Worm (Caenorhabditis elegans) whole organism, L1 larva: ENCODE results near the gene vps-53.

ENCODE experiments used
- C04F5.9 ChIP-seq: sonication (generic microtip); optimal IDR thresholded peaks from 2 replicates; lab custom pipeline; 2016; ENCODE audit warnings: missing genetic modification characterization, missing compliant biosample characterization
- Y116A8C.19 ChIP-seq: sonication (generic microtip); optimal IDR thresholded peaks from 2 replicates; lab custom pipeline; 2016; ENCODE audit warnings: missing compliant biosample characterization, missing genetic modification characterization, borderline replicate concordance
- aha-1 ChIP-seq: fragments of 150-350 bp; optimal IDR thresholded peaks from 2 replicates; lab custom pipeline; 2014; ENCODE audit warnings: missing biosample characterization, missing genetic modification characterization
- blmp-1 ChIP-seq: fragments of 150-350 bp; optimal IDR thresholded peaks from 2 replicates; lab custom pipeline; 2014; ENCODE audit warnings: missing biosample characterization, missing genetic modification characterization
- ceh-8 ChIP-seq: fragments of 200-800 bp; sonication (Bioruptor generic); optimal IDR thresholded peaks from 2 replicates; lab custom pipeline; 2018; ENCODE audit warnings: mild to moderate bottlenecking, missing genetic modification characterization, moderate library complexity, missing compliant biosample characterization
- ceh-88 ChIP-seq: fragments of 200-800 bp; sonication (Bioruptor generic); IDR thresholded peaks from 2 replicates; pipeline ENCODE4 v1.3.6; 2022; ENCODE audit warnings: missing genetic modification characterization, missing compliant biosample characterization
- ceh-90 ChIP-seq: sonication (generic microtip); optimal IDR thresholded peaks from 2 replicates; lab custom pipeline; 2016; ENCODE audit warnings: missing genetic modification characterization, missing compliant biosample characterization
- ces-1 ChIP-seq: fragments of 150-350 bp; optimal IDR thresholded peaks from 2 replicates; lab custom pipeline; 2014; ENCODE audit warnings: missing biosample characterization, missing genetic modification reagents, missing genetic modification characterization
- efl-1 ChIP-seq, 4 experiments: fragments of 150-350 bp; optimal IDR thresholded peaks in 3 of 4; peaks in 1 of 4; 1 replicate in 1 of 4; 2 replicates in 3 of 4; lab custom pipeline; 2014; ENCODE audit warnings: missing biosample characterization in 2 of 4, missing genetic modification characterization in 2 of 4, missing genetic modification reagents in 2 of 4
- elt-3 ChIP-seq, 6 experiments: fragments of 150-350 bp in 1 of 6; sonication (generic microtip); optimal IDR thresholded peaks; 2 replicates each; lab custom pipeline; 2017 to 2018; ENCODE audit warnings: missing biosample characterization in 6 of 6, missing genetic modification characterization in 6 of 6, inconsistent platforms in 1 of 6
- ets-5 ChIP-seq: fragments of 200-800 bp; sonication (Bioruptor generic); IDR thresholded peaks from 2 replicates; pipeline ENCODE4 v1.3.6; 2022; ENCODE audit warnings: missing genetic modification characterization, missing compliant biosample characterization
- fkh-10 ChIP-seq: sonication (generic microtip); optimal IDR thresholded peaks from 2 replicates; lab custom pipeline; 2017; ENCODE audit warnings: missing biosample characterization, missing genetic modification reagents, missing genetic modification characterization
- hlh-17 ChIP-seq: fragments of 200-800 bp; sonication (Bioruptor generic); optimal IDR thresholded peaks from 2 replicates; lab custom pipeline; 2018; ENCODE audit warnings: missing genetic modification characterization, mild to moderate bottlenecking, missing compliant biosample characterization, moderate library complexity, borderline replicate concordance
- hpl-2 ChIP-seq: fragments of 150-350 bp; optimal IDR thresholded peaks from 2 replicates; lab custom pipeline; 2014; ENCODE audit warnings: missing biosample characterization, missing genetic modification reagents, missing genetic modification characterization
- jun-1 ChIP-seq: fragments of 150-350 bp; optimal IDR thresholded peaks from 2 replicates; lab custom pipeline; 2014; ENCODE audit warnings: missing biosample characterization, missing genetic modification reagents, missing genetic modification characterization
- lin-14 ChIP-seq: fragments of 200-800 bp; sonication (Bioruptor generic); optimal IDR thresholded peaks from 2 replicates; lab custom pipeline; 2018; ENCODE audit warnings: mild to moderate bottlenecking, missing genetic modification characterization, moderate library complexity, missing compliant biosample characterization
- lin-35 ChIP-seq, 2 experiments: fragments of 150-350 bp; optimal IDR thresholded peaks; 2 replicates each; lab custom pipeline; 2014; ENCODE audit warnings: missing biosample characterization in 2 of 2, missing genetic modification characterization in 2 of 2, missing genetic modification reagents in 2 of 2
- lir-3 ChIP-seq: sonication (generic microtip); optimal IDR thresholded peaks from 2 replicates; lab custom pipeline; 2016; ENCODE audit warnings: mild to moderate bottlenecking, missing genetic modification characterization, moderate library complexity, missing compliant biosample characterization; ENCODE audit not compliant: poor library complexity
- lsy-2 ChIP-seq, 2 experiments: fragments of 150-350 bp; optimal IDR thresholded peaks; 2 replicates each; lab custom pipeline; 2014; ENCODE audit warnings: missing biosample characterization in 2 of 2, missing genetic modification characterization in 2 of 2
- nhr-20 ChIP-seq: sonication (generic microtip); optimal IDR thresholded peaks from 2 replicates; lab custom pipeline; 2016; ENCODE audit warnings: mild to moderate bottlenecking, missing genetic modification characterization, missing compliant biosample characterization
- nhr-28 ChIP-seq: fragments of 150-350 bp; optimal IDR thresholded peaks from 2 replicates; lab custom pipeline; 2014; ENCODE audit warnings: missing biosample characterization, missing genetic modification characterization
- nhr-47 ChIP-seq: sonication (generic microtip); optimal IDR thresholded peaks from 2 replicates; lab custom pipeline; 2016; ENCODE audit warnings: mild to moderate bottlenecking, missing genetic modification characterization, moderate library complexity, missing compliant biosample characterization
- nhr-85 ChIP-seq: sonication (generic microtip); peaks from one replicate; lab custom pipeline; 2016; ENCODE audit warnings: missing genetic modification characterization, inconsistent platforms, missing compliant biosample characterization
- nhr-90 ChIP-seq: sonication (generic microtip); optimal IDR thresholded peaks from 2 replicates; lab custom pipeline; 2016; ENCODE audit warnings: mild to moderate bottlenecking, missing genetic modification characterization, missing compliant biosample characterization; ENCODE audit not compliant: poor library complexity
- pax-3 ChIP-seq: fragments of 200-800 bp; sonication (Bioruptor generic); optimal IDR thresholded peaks from 2 replicates; lab custom pipeline; 2018; ENCODE audit warnings: mild to moderate bottlenecking, missing genetic modification characterization, moderate library complexity, missing compliant biosample characterization
- pqm-1 ChIP-seq: sonication (generic microtip); optimal IDR thresholded peaks from 3 replicates; lab custom pipeline; 2017; ENCODE audit warnings: missing biosample characterization, missing genetic modification characterization
- skn-1 ChIP-seq: fragments of 150-350 bp; optimal IDR thresholded peaks from 2 replicates; lab custom pipeline; 2014; ENCODE audit warnings: missing biosample characterization, missing genetic modification characterization
- swsn-7 ChIP-seq: sonication (generic microtip); optimal IDR thresholded peaks from 2 replicates; lab custom pipeline; 2016; ENCODE audit warnings: missing genetic modification characterization, missing compliant biosample characterization
- unc-62 ChIP-seq: fragments of 150-350 bp; optimal IDR thresholded peaks from 2 replicates; lab custom pipeline; 2014; ENCODE audit warnings: missing biosample characterization, missing genetic modification reagents, missing genetic modification characterization
- unc-98 ChIP-seq: fragments of 200-800 bp; sonication (Bioruptor generic); IDR thresholded peaks from 2 replicates; pipeline ENCODE4 v1.3.6; 2022; ENCODE audit warnings: missing genetic modification characterization, missing compliant biosample characterization
- zag-1 ChIP-seq: fragments of 150-350 bp; optimal IDR thresholded peaks from 2 replicates; lab custom pipeline; 2014; ENCODE audit warnings: missing biosample characterization, missing genetic modification characterization
- ztf-11 ChIP-seq, 2 experiments: sonication (generic microtip); optimal IDR thresholded peaks; 2 replicates each; lab custom pipeline; 2016 to 2017; ENCODE audit warnings: missing genetic modification characterization in 2 of 2, missing biosample characterization in 1 of 2, missing compliant biosample characterization in 1 of 2

The vps-53 gene

DNA sequence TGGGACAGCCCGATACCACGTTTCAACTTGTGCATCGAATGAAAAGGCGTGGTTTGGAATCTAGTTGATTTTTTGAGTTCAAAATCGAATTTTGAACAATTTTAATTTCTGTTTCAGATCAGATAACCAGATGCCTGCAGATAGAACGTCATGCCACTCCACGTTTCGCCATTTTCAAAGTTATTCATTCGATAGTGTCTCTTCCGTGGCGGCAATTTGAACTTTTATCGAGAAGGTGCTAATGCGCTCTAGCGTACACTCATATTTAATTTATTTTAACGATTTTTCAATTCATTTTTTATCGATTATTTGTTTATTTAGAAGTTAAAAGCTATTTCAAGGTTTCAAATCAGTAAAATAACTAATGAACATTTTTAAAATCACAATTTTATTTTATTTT lies 18.6 kb upstream of the vps-53 start (continued):
- TF ChIP-seq jun-1 (no peak), ceh-8 (GFP tag; lab: Kevin White, UChicago) (no peak), unc-98 (GFP tag; lab: Robert Waterston, UW) (no peak), hpl-2 (no peak), ztf-11 (tag; optimal IDR thresholded peaks at IDR 0.05; lab: Kevin White, UChicago) (no peak), skn-1 (tag; lab: Kevin White, UChicago) (no peak), lin-35 (GFP tag; optimal IDR thresholded peaks at IDR 0.05; lab: Kevin White, UChicago) (peak; percentile 59 to 90), blmp-1 (tag; lab: Kevin White, UChicago) (no peak), unc-62 (GFP tag; lab: Kevin White, UChicago) (no peak), lir-3 (tag; lab: Kevin White, UChicago) (peak; percentile 5), hlh-17 (GFP tag; lab: Kevin White, UChicago) (no peak), efl-1 (optimal IDR thresholded peaks at IDR 0.05; lab: Kevin White, UChicago) (peak in 1 of 2 experiments; percentile 81), efl-1 (GFP tag; optimal IDR thresholded peaks at IDR 0.05 in 1 of 2; lab: Kevin White, UChicago) (peak; percentile 73 to 98), lsy-2 (tag; optimal IDR thresholded peaks at IDR 0.05; lab: Kevin White, UChicago) (peak in 1 of 2 experiments; percentile 27), Y116A8C.19 (tag; lab: Kevin White, UChicago) (no peak), pax-3 (tag; lab: Kevin White, UChicago) (no peak), zag-1 (tag; lab: Kevin White, UChicago) (no peak), lin-14 (GFP tag; lab: Kevin White, UChicago) (no peak), aha-1 (tag; lab: Kevin White, UChicago) (no peak), swsn-7 (tag; lab: Kevin White, UChicago) (no peak), nhr-20 (tag; lab: Kevin White, UChicago) (no peak), nhr-28 (no peak)

DNA sequence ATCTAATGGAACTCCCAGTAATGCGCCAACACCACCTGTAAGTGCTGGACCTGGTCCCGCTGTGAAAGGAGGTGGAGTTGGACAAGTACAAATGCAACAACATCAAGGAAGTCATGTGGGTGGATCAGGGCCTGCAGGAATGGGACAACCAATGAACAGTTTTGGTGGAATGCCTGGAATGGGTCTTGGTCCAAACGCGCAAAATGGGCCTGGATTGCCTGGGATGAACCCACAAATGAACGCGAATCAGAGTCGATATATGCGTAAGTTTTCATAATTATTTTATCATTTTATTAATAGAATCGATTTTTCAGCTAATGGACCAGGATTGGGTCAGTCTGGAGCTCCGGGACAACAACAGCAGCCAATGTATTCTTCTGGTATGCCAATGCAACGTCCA lies 15.1 kb upstream of the vps-53 start:
- TF ChIP-seq ceh-90 (tag; lab: Kevin White, UChicago) (no peak), efl-1 (optimal IDR thresholded peaks at IDR 0.05; lab: Kevin White, UChicago) (no peak), efl-1 (GFP tag; optimal IDR thresholded peaks at IDR 0.05 in 1 of 2; lab: Kevin White, UChicago) (peak in 1 of 2 experiments; percentile 90), lsy-2 (tag; optimal IDR thresholded peaks at IDR 0.05; lab: Kevin White, UChicago) (no peak), swsn-7 (tag; lab: Kevin White, UChicago) (no peak), nhr-47 (tag; lab: Kevin White, UChicago) (no peak)

DNA sequence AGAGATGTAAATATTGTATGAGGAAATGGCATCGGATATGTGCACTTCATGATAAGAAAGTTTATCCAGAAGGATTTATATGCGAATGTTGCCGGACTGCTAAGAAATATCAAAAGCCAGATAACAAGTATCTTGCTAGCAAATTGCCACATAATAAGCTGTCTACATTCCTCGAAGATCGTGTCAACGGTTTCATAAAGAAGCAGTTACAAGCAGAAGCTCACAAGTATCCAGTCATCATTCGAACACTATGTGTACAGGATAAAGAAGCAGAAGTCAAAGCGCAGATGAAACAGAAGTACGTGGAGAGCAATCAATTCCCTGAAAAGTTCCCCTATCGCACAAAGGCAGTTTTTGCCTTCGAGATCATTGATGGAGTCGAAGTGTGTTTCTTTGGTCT lies 13.3 kb upstream of the vps-53 start:
- TF ChIP-seq fkh-10 (no peak), nhr-90 (no peak)

DNA sequence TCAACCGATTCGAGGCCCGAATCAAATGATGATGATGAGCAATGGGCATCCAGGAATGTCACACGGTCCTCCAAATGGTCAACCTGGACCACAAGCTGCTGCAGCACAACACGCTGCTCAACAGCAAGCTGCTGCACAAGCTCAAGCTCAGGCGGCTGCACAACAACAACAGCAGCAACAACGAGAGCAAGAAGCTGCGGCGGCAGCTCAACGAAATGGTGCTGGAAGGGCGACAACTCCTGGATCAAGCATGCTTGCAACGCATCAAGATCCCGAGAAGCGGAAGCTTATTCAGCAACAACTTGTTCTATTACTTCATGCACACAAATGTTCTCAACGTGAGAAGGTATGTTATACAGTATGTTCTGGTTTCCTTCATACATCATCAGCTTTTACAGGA lies 10.7 kb upstream of the vps-53 start:
- TF ChIP-seq lir-3 (tag; lab: Kevin White, UChicago) (no peak), pqm-1 (tag; lab: Kevin White, UChicago) (no peak), ces-1 (GFP tag; lab: Kevin White, UChicago) (no peak), efl-1 (optimal IDR thresholded peaks at IDR 0.05; lab: Kevin White, UChicago) (no peak), efl-1 (GFP tag; optimal IDR thresholded peaks at IDR 0.05 in 1 of 2; lab: Kevin White, UChicago) (peak in 1 of 2 experiments; percentile 73), C04F5.9 (tag; lab: Kevin White, UChicago) (no peak)

DNA sequence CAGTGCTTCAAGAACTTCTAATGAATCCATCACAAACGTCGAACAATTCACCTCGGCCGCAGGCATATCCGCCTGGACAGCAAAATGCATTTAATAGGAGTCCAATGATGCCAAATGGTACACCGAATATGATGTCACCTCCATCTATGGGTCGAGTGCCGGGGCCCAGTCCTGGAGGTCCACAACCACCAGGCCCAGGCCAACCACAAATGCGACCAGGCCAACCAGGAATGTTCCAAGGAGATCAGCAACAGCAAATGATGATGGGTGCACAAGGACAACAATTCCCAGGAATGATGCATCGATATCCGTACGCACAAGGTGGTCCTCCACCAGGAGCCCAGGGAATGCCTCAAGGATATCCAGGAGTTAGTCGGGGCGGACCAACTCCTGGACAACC lies 9.8 kb upstream of the vps-53 start:
- TF ChIP-seq ceh-88 (GFP tag; lab: Robert Waterston, UW): no peak
- no peak for TF ChIP-seq ets-5 (GFP tag; lab: Robert Waterston, UW)
- TF ChIP-seq elt-3 (tag; optimal IDR thresholded peaks at IDR 0.05; lab: Kevin White, UChicago): no peak
- no peak for TF ChIP-seq efl-1 (optimal IDR thresholded peaks at IDR 0.05; lab: Kevin White, UChicago)
- peak in 1 of 2 experiments; percentile 30 for TF ChIP-seq efl-1 (GFP tag; optimal IDR thresholded peaks at IDR 0.05 in 1 of 2; lab: Kevin White, UChicago)
- TF ChIP-seq nhr-85: peak; percentile 51
